Fruit fly (Drosophila melanogaster) whole organism, embryonic: Measurements from ENCODE around the gene CG5071.

Experiments
- Atf6 ChIP-seq: fragments of 200-800 bp; sonication (Bioruptor generic); IDR thresholded peaks from 2 replicates; pipeline ENCODE4 v1.3.6; 2022; ENCODE audit warnings: missing biosample characterization, missing genetic modification characterization
- CG11696 ChIP-seq: fragments of 200-800 bp; sonication (Bioruptor generic); IDR thresholded peaks from 2 replicates; pipeline ENCODE4 v1.3.6; 2022; ENCODE audit warnings: missing biosample characterization, missing genetic modification characterization
- CG12659 ChIP-seq: fragments of 200-800 bp; sonication (Bioruptor generic); optimal IDR thresholded peaks from 3 replicates; lab custom pipeline; 2017; ENCODE audit warnings: mild to moderate bottlenecking, missing biosample characterization, missing genetic modification reagents, missing genetic modification characterization
- CG18011 ChIP-seq: fragments of 200-800 bp; sonication (Bioruptor generic); optimal IDR thresholded peaks from 2 replicates; lab custom pipeline; 2017; ENCODE audit warnings: missing biosample characterization, missing genetic modification characterization, mild to moderate bottlenecking, moderate library complexity, missing genotype
- CG1832 ChIP-seq: fragments of 200-800 bp; sonication (Bioruptor generic); optimal IDR thresholded peaks from 2 replicates; lab custom pipeline; 2017; ENCODE audit warnings: missing biosample characterization, mild to moderate bottlenecking, missing genetic modification characterization, inconsistent platforms
- CG2199 ChIP-seq: fragments of 200-800 bp; sonication (Bioruptor generic); IDR thresholded peaks from 3 replicates; pipeline ENCODE4 v1.3.6; 2022; ENCODE audit warnings: missing biosample characterization, missing genetic modification characterization
- CG3163 ChIP-seq: fragments of 200-800 bp; sonication (Bioruptor generic); optimal IDR thresholded peaks from 3 replicates; lab custom pipeline; 2016; ENCODE audit warnings: missing biosample characterization, missing genetic modification characterization
- CG4424 ChIP-seq: fragments of 200-800 bp; sonication (Bioruptor generic); optimal IDR thresholded peaks from 3 replicates; lab custom pipeline; 2016; ENCODE audit warnings: missing biosample characterization, missing genetic modification characterization
- CG4707 ChIP-seq: fragments of 200-800 bp; sonication (Bioruptor generic); optimal IDR thresholded peaks from 2 replicates; lab custom pipeline; 2018; ENCODE audit warnings: missing biosample characterization, mild to moderate bottlenecking, missing genetic modification characterization, moderate library complexity
- CG6791 ChIP-seq: fragments of 200-800 bp; sonication (Bioruptor generic); IDR thresholded peaks from 3 replicates; pipeline ENCODE4 v1.3.6; 2022; ENCODE audit warnings: missing biosample characterization, missing genetic modification characterization; ENCODE audit not compliant: partially characterized antibody
- CG7357 ChIP-seq: fragments of 200-800 bp; sonication (Bioruptor generic); IDR thresholded peaks from 3 replicates; pipeline ENCODE4 v1.3.6; 2022; ENCODE audit warnings: missing biosample characterization, missing genetic modification characterization
- CG7987 ChIP-seq: fragments of 200-800 bp; sonication (Bioruptor generic); optimal IDR thresholded peaks from 2 replicates; lab custom pipeline; 2018; ENCODE audit warnings: missing biosample characterization, mild to moderate bottlenecking, missing genetic modification characterization, moderate library complexity
- D ChIP-seq, 2 experiments: fragments of 200-800 bp in 1 of 2; fragments of >200 bp in 1 of 2; sonication (Bioruptor generic) in 1 of 2; optimal IDR thresholded peaks; 2 replicates in 1 of 2; 3 replicates in 1 of 2; lab custom pipeline; 2017; ENCODE audit warnings: mild to moderate bottlenecking in 1 of 2, missing biosample characterization in 1 of 2, missing genetic modification characterization in 1 of 2, missing genetic modification reagents in 1 of 2
- D19B ChIP-seq: fragments of 200-800 bp; sonication (Bioruptor generic); optimal IDR thresholded peaks from 2 replicates; lab custom pipeline; 2017; ENCODE audit warnings: missing biosample characterization, mild to moderate bottlenecking, missing genetic modification characterization
- Ets65A ChIP-seq: fragments of 200-800 bp; sonication (Bioruptor generic); peaks from one replicate; lab custom pipeline; 2016; ENCODE audit warnings: missing biosample characterization, missing genetic modification characterization
- Fer2 ChIP-seq: fragments of 200-800 bp; sonication (Bioruptor generic); optimal IDR thresholded peaks from 2 replicates; lab custom pipeline; 2018; ENCODE audit warnings: missing biosample characterization, mild to moderate bottlenecking, missing genetic modification characterization, moderate library complexity
- Hmr ChIP-seq: fragments of 200-800 bp; sonication (Bioruptor generic); optimal IDR thresholded peaks from 3 replicates; lab custom pipeline; 2017; ENCODE audit warnings: mild to moderate bottlenecking, missing biosample characterization, missing genetic modification reagents, missing genetic modification characterization
- Lpt ChIP-seq: fragments of >200 bp; optimal IDR thresholded peaks from 2 replicates; lab custom pipeline; 2018; ENCODE audit warnings: missing biosample characterization, missing genetic modification characterization
- NFAT ChIP-seq: fragments of 200-800 bp; sonication (Bioruptor generic); IDR thresholded peaks from 2 replicates; pipeline ENCODE4 v1.3.6; 2022; ENCODE audit warnings: missing biosample characterization, missing genetic modification characterization
- NK7.1 ChIP-seq: fragments of 200-800 bp; sonication (Bioruptor generic); optimal IDR thresholded peaks from 3 replicates; lab custom pipeline; 2016; ENCODE audit warnings: missing biosample characterization, missing genetic modification characterization
- NfI ChIP-seq: fragments of 200-800 bp; sonication (Bioruptor generic); optimal IDR thresholded peaks from 3 replicates; lab custom pipeline; 2018; ENCODE audit warnings: missing biosample characterization, mild to moderate bottlenecking, missing genetic modification characterization, moderate library complexity
- Opbp ChIP-seq: fragments of 200-800 bp; sonication (Bioruptor generic); IDR thresholded peaks from 3 replicates; pipeline ENCODE4 v1.3.6; 2022; ENCODE audit warnings: missing biosample characterization, missing genetic modification characterization; ENCODE audit not compliant: partially characterized antibody
- Trl ChIP-seq, 3 experiments: fragments of >200 bp in 2 of 3; fragments of 200-800 bp in 1 of 3; sonication (Bioruptor generic) in 1 of 3; optimal IDR thresholded peaks; 2 replicates in 1 of 3; 3 replicates in 2 of 3; lab custom pipeline; 2016 to 2017; ENCODE audit warnings: missing biosample characterization in 1 of 3, missing genetic modification characterization in 1 of 3
- Vsx1 ChIP-seq: fragments of 200-800 bp; sonication (Bioruptor generic); optimal IDR thresholded peaks from 2 replicates; lab custom pipeline; 2017; ENCODE audit warnings: missing biosample characterization, mild to moderate bottlenecking, missing genetic modification characterization, missing genetic modification reagents
- YL-1 ChIP-seq: fragments of 200-800 bp; sonication (Bioruptor generic); optimal IDR thresholded peaks from 3 replicates; lab custom pipeline; 2017; ENCODE audit warnings: missing biosample characterization, mild to moderate bottlenecking, missing genetic modification characterization
- abd-A ChIP-seq: fragments of 200-800 bp; sonication (Bioruptor generic); optimal IDR thresholded peaks from 3 replicates; lab custom pipeline; 2019; ENCODE audit warnings: missing biosample characterization, mild to moderate bottlenecking, missing genetic modification characterization, moderate library complexity
- al ChIP-seq: fragments of 200-800 bp; sonication (Bioruptor generic); IDR thresholded peaks from 2 replicates; pipeline ENCODE4 v1.3.6; 2022; ENCODE audit warnings: missing biosample characterization, missing genetic modification characterization
- az2 ChIP-seq: fragments of 200-800 bp; sonication (Bioruptor generic); optimal IDR thresholded peaks from 3 replicates; lab custom pipeline; 2016; ENCODE audit warnings: missing biosample characterization, missing genetic modification characterization
- br ChIP-seq: fragments of >200 bp; optimal IDR thresholded peaks from 2 replicates; lab custom pipeline; 2017
- cg ChIP-seq: fragments of 200-800 bp; sonication (Bioruptor generic); optimal IDR thresholded peaks from 3 replicates; lab custom pipeline; 2019; ENCODE audit warnings: missing biosample characterization, mild to moderate bottlenecking, missing genetic modification characterization, moderate library complexity
- crol ChIP-seq: fragments of 200-800 bp; sonication (Bioruptor generic); IDR thresholded peaks from 2 replicates; pipeline ENCODE4 v1.3.6; 2022; ENCODE audit warnings: missing biosample characterization, missing genetic modification characterization
- esg ChIP-seq: fragments of 200-800 bp; sonication (Bioruptor generic); conservative IDR thresholded peaks from 2 replicates; pipeline ENCODE4 v1.3.6; 2022; ENCODE audit warnings: missing biosample characterization, missing genetic modification characterization
- fu2 ChIP-seq: fragments of 200-800 bp; sonication (Bioruptor generic); optimal IDR thresholded peaks from 2 replicates; lab custom pipeline; 2016; ENCODE audit warnings: missing biosample characterization, missing genetic modification characterization
- kni ChIP-seq: fragments of 200-800 bp; sonication (Bioruptor generic); optimal IDR thresholded peaks from 3 replicates; lab custom pipeline; 2017; ENCODE audit warnings: mild to moderate bottlenecking, missing biosample characterization, missing genetic modification reagents, missing genetic modification characterization
- maf-S ChIP-seq: fragments of 200-800 bp; sonication (Bioruptor generic); optimal IDR thresholded peaks from 2 replicates; lab custom pipeline; 2016; ENCODE audit warnings: missing biosample characterization, missing genetic modification characterization
- mam ChIP-seq: fragments of 200-800 bp; sonication (Bioruptor generic); optimal IDR thresholded peaks from 3 replicates; lab custom pipeline; 2016; ENCODE audit warnings: missing biosample characterization, missing genetic modification characterization
- mirr ChIP-seq: fragments of 200-800 bp; sonication (Bioruptor generic); optimal IDR thresholded peaks from 3 replicates; lab custom pipeline; 2018; ENCODE audit warnings: missing biosample characterization, mild to moderate bottlenecking, missing genetic modification characterization
- onecut ChIP-seq: fragments of 200-800 bp; sonication (Bioruptor generic); IDR thresholded peaks from 2 replicates; pipeline ENCODE4 v1.3.6; 2022; ENCODE audit warnings: missing biosample characterization, missing genetic modification characterization
- pros ChIP-seq: fragments of 200-800 bp; sonication (Bioruptor generic); optimal IDR thresholded peaks from 3 replicates; lab custom pipeline; 2019; ENCODE audit warnings: missing biosample characterization, mild to moderate bottlenecking, missing genetic modification characterization, moderate library complexity
- salm ChIP-seq: fragments of 200-800 bp; sonication (Bioruptor generic); optimal IDR thresholded peaks from 2 replicates; lab custom pipeline; 2018; ENCODE audit warnings: missing biosample characterization, mild to moderate bottlenecking, missing genetic modification characterization
- sc ChIP-seq, 3 experiments: fragments of >200 bp in 2 of 3; fragments of 200-800 bp in 1 of 3; sonication (Bioruptor generic) in 1 of 3; optimal IDR thresholded peaks; 2 replicates in 2 of 3; 3 replicates in 1 of 3; lab custom pipeline; 2017; ENCODE audit warnings: mild to moderate bottlenecking in 1 of 3, missing biosample characterization in 1 of 3, missing genetic modification characterization in 1 of 3, missing genetic modification reagents in 1 of 3
- sens ChIP-seq: fragments of 200-800 bp; sonication (Bioruptor generic); peaks from one replicate; lab custom pipeline; 2016; ENCODE audit warnings: missing biosample characterization, missing genetic modification characterization
- ssp ChIP-seq: fragments of 200-800 bp; sonication (Bioruptor generic); IDR thresholded peaks from 2 replicates; pipeline ENCODE4 v1.3.6; 2022; ENCODE audit warnings: missing biosample characterization, missing genetic modification characterization
- twi ChIP-seq: fragments of 200-800 bp; optimal IDR thresholded peaks from 2 replicates; lab custom pipeline; 2019; ENCODE audit warnings: missing biosample characterization, mild to moderate bottlenecking, missing genetic modification characterization, moderate library complexity

The CG5071 gene

DNA sequence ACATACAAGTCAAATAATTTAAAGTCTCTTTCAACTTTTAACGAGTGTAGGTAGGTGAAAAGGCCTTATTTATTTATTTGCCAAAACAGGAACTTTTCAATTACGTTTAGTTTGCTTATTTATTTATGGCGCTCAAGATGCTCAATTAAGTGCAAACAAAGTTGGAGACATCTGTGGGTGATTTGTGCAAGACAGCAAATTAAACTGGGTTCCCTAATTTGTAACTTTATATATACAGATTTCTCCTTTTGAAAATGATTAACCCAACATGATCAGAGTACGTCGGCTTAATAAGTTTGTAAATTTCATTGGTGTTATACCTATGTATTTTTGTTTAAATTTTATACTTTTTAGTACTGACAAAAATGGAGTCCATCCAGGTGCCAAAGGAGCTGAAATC is at the start of gene CG5071:
Gene CG5071 (plus strand): TSS at position 301 of the 400 bp plus-strand sequence.
- TF ChIP-seq sens (GFP tag; lab: Kevin White, UChicago) (peak; percentile 1), CG1832 (no peak)
- TF ChIP-seq, all 482 proteins: peak for 1

DNA sequence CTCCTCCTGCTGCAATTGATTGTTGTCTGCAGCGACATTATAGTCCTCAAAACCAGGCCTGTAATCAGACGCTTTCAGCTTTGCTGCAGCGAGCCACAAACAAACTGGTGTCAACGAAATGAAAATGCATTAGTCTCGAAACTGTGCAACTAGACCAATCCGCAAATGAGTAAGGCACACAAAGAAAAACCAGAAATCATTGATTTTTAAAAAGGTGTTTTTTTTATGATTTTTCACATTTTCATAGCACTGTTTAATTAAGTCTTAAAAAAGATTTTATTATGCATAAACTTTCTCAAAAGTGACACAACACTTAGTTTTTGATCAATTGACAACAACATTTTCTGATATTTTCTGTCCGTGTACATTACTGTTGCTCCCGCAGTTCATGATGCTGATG is 35.1 kb upstream of the CG5071 start, which contains the start of gene CG4582:
Gene CG4582 (minus strand): TSS at position 101 of the 400 bp plus-strand sequence.
- TF ChIP-seq Lpt (GFP tag; lab: Kevin White, UChicago), result no peak
- no peak for TF ChIP-seq fu2 (GFP tag; lab: Kevin White, UChicago)
- TF ChIP-seq YL-1 (GFP tag; lab: Kevin White, UChicago), result no peak
- no peak for TF ChIP-seq al (GFP tag; lab: Robert Waterston, UW)
- TF ChIP-seq CG7357 (GFP tag; lab: Robert Waterston, UW), result no peak
- no peak for TF ChIP-seq pros (GFP tag; lab: Kevin White, UChicago)
- no peak for TF ChIP-seq CG4707
- TF ChIP-seq maf-S (GFP tag; lab: Kevin White, UChicago), result no peak
- no peak for TF ChIP-seq Vsx1 (GFP tag; lab: Kevin White, UChicago)
- TF ChIP-seq mam, result no peak

DNA sequence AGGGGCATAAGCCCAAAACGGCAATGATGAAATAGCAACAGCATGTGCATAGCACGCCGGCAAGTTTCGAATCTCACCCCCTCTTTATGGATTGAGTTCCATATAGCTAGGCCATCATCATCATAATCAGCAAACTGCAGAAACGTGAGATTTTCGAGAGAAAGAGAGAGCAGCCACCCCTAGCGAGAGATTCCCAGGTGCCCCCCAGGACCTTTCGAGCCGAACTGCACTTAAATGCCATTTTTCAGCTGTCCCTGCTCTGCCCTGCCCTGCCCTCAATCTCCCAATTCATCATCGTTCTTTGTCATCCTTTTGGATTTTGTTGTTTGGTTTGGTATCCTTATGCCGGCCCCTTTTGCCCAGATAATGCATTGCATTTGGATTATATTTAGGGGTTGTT is 30.5 kb upstream of the CG5071 start:
- no peak for TF ChIP-seq br
- TF ChIP-seq D (optimal IDR thresholded peaks at IDR 0.05; lab: Kevin White, UChicago), result peak; percentile 64
- no peak for TF ChIP-seq D (GFP tag; optimal IDR thresholded peaks at IDR 0.05; lab: Kevin White, UChicago)
- 0 out of 3 replicates have a peak, but pooled peaks have one; percentile 18 for TF ChIP-seq Opbp
- TF ChIP-seq CG3163, result no peak
- peak; percentile 96 for TF ChIP-seq pros (GFP tag; lab: Kevin White, UChicago)
- peak; percentile 21; the same call in 1 of the 2 replicates for TF ChIP-seq crol
- TF ChIP-seq D19B, result no peak
- peak; percentile 70 for TF ChIP-seq kni (GFP tag; lab: Kevin White, UChicago)
- no peak for TF ChIP-seq sc (optimal IDR thresholded peaks at IDR 0.05; lab: Kevin White, UChicago)
- TF ChIP-seq sc (GFP tag; optimal IDR thresholded peaks at IDR 0.05; lab: Kevin White, UChicago), result no peak

DNA sequence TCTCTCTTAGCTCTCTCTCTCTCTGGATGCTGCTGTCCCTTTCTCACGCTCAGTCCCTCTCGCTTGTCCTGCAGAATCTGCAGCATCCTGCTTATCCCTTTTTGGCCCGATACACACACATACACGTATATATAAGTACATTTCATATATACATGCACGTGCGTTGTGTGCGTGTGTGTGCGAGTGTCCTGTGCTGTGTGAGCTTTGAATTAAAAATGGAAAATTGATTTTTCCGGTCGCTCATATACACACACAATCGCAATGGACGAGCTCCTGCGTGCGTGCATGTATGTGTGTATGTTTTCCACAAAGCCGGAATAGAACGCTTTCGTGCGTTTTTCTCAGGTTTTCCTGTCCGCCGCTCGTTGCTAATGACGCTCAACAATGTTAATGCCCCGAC is 29.7 kb upstream of the CG5071 start:
- TF ChIP-seq NFAT (no peak), CG1832 (peak; percentile 62), cg (GFP tag; lab: Kevin White, UChicago) (peak; percentile 66), NfI (GFP tag; lab: Kevin White, UChicago) (no peak), Atf6 (0 out of 2 replicates have a peak, but pooled peaks have one; percentile 14), Ets65A (GFP tag; lab: Kevin White, UChicago) (peak; percentile 49), Trl (optimal IDR thresholded peaks at IDR 0.05; lab: Kevin White, UChicago) (peak; percentile 48), Trl (GFP tag; optimal IDR thresholded peaks at IDR 0.05; lab: Kevin White, UChicago) (no peak), onecut (GFP tag; lab: Robert Waterston, UW) (peak; percentile 91)
- TF ChIP-seq, all 482 proteins: peak for 6

DNA sequence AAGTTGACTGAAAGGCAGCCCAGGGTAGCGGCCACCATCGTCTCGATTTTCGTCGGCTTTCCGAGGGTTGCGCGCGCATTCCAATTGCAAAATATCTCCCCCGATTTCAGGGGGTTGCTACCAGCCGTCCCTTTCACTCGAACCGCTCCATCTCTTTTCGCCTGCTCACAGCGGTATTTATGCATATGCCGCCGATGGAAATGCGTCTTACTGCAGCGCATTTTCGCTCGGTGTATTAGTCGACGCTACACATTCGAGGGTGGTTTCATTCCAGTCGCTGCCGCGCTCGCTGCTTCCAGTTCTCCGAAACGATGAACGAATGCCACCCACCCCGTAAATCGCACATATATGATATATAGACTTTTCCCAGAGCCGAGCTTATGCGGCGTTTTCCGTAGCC is 29.0 kb upstream of the CG5071 start:
- TF ChIP-seq CG12659 (GFP tag; lab: Kevin White, UChicago), result no peak
- TF ChIP-seq fu2 (GFP tag; lab: Kevin White, UChicago), result no peak
- peak; percentile 9 for TF ChIP-seq Hmr
- TF ChIP-seq CG18011 (GFP tag; lab: Kevin White, UChicago), result no peak
- no peak for TF ChIP-seq NK7.1 (GFP tag; lab: Kevin White, UChicago)
- no peak for TF ChIP-seq ssp (GFP tag; lab: Robert Waterston, UW)
- no peak for TF ChIP-seq CG4424 (GFP tag; lab: Kevin White, UChicago)
- no peak for TF ChIP-seq az2
- TF ChIP-seq CG2199 (GFP tag; lab: Robert Waterston, UW), result 0 out of 3 replicates have a peak, but pooled peaks have one; percentile 44
- no peak for TF ChIP-seq D (optimal IDR thresholded peaks at IDR 0.05; lab: Kevin White, UChicago)
- TF ChIP-seq D (GFP tag; optimal IDR thresholded peaks at IDR 0.05; lab: Kevin White, UChicago), result no peak
- TF ChIP-seq Fer2 (tag; lab: Kevin White, UChicago), result no peak
- no peak for TF ChIP-seq CG6791 (GFP tag; lab: Robert Waterston, UW)
- no peak for TF ChIP-seq esg (GFP tag; lab: Robert Waterston, UW)
- TF ChIP-seq abd-A, result peak; percentile 82
- TF ChIP-seq salm (tag; lab: Kevin White, UChicago), result no peak
- TF ChIP-seq mirr (GFP tag; lab: Kevin White, UChicago), result no peak
- TF ChIP-seq twi (tag; lab: Kevin White, UChicago), result no peak
- no peak for TF ChIP-seq CG7987 (GFP tag; lab: Kevin White, UChicago)
- TF ChIP-seq CG11696 (GFP tag; lab: Robert Waterston, UW), result no peak
